Fruit fly (Drosophila melanogaster) whole organism, pupa: ENCODE results near the gene CG8042.

Source experiments
- CG12605 ChIP-seq: fragments of 200-800 bp; sonication (Bioruptor generic); IDR thresholded peaks from 2 replicates; pipeline ENCODE4 v1.3.6; 2022; ENCODE audit warnings: missing biosample characterization, missing genetic modification characterization
- CG17806 ChIP-seq: fragments of 200-800 bp; sonication (Bioruptor generic); optimal IDR thresholded peaks from 2 replicates; lab custom pipeline; 2018; ENCODE audit warnings: missing biosample characterization, mild to moderate bottlenecking, missing genetic modification characterization, moderate library complexity
- CG32121 ChIP-seq: fragments of 200-800 bp; sonication (Bioruptor generic); IDR thresholded peaks from 2 replicates; pipeline ENCODE4 v1.3.6; 2022; ENCODE audit warnings: missing biosample characterization, missing genetic modification characterization
- CG34367 ChIP-seq: fragments of 200-800 bp; sonication (Bioruptor generic); optimal IDR thresholded peaks from 2 replicates; lab custom pipeline; 2018; ENCODE audit warnings: missing biosample characterization, mild to moderate bottlenecking, missing genetic modification characterization
- CG9948 ChIP-seq: fragments of 200-800 bp; sonication (Bioruptor generic); optimal IDR thresholded peaks from 2 replicates; lab custom pipeline; 2018; ENCODE audit warnings: missing biosample characterization, mild to moderate bottlenecking, missing genetic modification characterization, moderate library complexity
- D1 ChIP-seq: fragments of 200-800 bp; sonication (Bioruptor generic); optimal IDR thresholded peaks from 2 replicates; lab custom pipeline; 2018; ENCODE audit warnings: missing biosample characterization, mild to moderate bottlenecking, missing genetic modification characterization, moderate library complexity
- EcR ChIP-seq: fragments of 200-800 bp; sonication (Bioruptor generic); optimal IDR thresholded peaks from 3 replicates; lab custom pipeline; 2019; ENCODE audit warnings: missing biosample characterization, missing genetic modification characterization, mild to moderate bottlenecking, moderate library complexity, missing genetic modification reagents
- Ets98B ChIP-seq: fragments of 200-800 bp; sonication (Bioruptor generic); IDR thresholded peaks from 2 replicates; pipeline ENCODE4 v1.3.6; 2022; ENCODE audit warnings: missing biosample characterization, missing genetic modification characterization

DNA sequence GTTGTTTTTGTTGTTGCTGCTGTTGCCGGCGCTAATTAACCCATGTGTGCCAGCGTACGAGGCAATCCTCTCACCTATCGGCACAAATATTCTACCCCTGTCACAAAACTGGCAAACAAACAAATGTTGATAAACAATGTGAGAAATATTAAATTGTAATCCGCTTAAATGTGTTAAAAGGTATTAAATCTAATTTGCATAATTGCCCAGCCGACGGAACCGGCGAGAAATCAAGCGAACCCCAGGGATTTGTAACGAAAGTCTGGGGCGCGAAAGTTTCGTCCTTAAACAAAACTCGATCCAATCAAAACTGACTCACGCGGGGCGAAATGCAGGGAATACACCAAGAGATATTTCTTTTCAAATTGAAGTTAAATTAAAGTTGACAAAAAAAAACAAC is 18.1 kb downstream of the CG8042 start:
- TF ChIP-seq EcR (no peak), CG17806 (tag; lab: Kevin White, UChicago) (no peak), D1 (tag; lab: Kevin White, UChicago) (no peak), CG32121 (GFP tag; lab: Robert Waterston, UW) (no peak), Ets98B (GFP tag; lab: Robert Waterston, UW) (no peak), CG12605 (no peak), CG34367 (tag; lab: Kevin White, UChicago) (no peak), CG9948 (tag; lab: Kevin White, UChicago) (no peak)
